Fruit fly (Drosophila melanogaster) whole organism: ENCODE results near the gene CG4949.

Source experiments
- CG8478 ChIP-seq: fragments of >200 bp; optimal IDR thresholded peaks from 2 replicates; lab custom pipeline; 2018; ENCODE audit warnings: inconsistent platforms
- EcR ChIP-seq, 2 experiments: fragments of >200 bp; optimal IDR thresholded peaks; 2 replicates each; lab custom pipeline; 2017; ENCODE audit warnings: missing biosample characterization in 2 of 2, missing genetic modification characterization in 2 of 2, missing genetic modification reagents in 2 of 2
- pan ChIP-seq: fragments of >200 bp; optimal IDR thresholded peaks from 2 replicates; lab custom pipeline; 2017
- psq ChIP-seq: fragments of >200 bp; optimal IDR thresholded peaks from 2 replicates; lab custom pipeline; 2017

- TF ChIP-seq CG8478 (no peak), EcR (GFP tag; optimal IDR thresholded peaks at IDR 0.05; lab: Kevin White, UChicago) (no peak), pan (no peak), psq (lab: Kevin White, UChicago) (no peak)
Observed at dm6 chrX:17076449-17077289, 2.0 kb upstream of the CG4949 start.
